Worm (Caenorhabditis elegans) whole organism, L4 larva: Measurements from ENCODE around the gene iars-1.

Source experiments
- D1046.2 ChIP-seq: fragments of 200-800 bp; sonication (Bioruptor generic); IDR thresholded peaks from 2 replicates; pipeline ENCODE4 v1.3.6; 2022; ENCODE audit warnings: missing genetic modification characterization, missing compliant biosample characterization
- T20F7.1 ChIP-seq: fragments of 200-800 bp; sonication (Bioruptor generic); optimal IDR thresholded peaks from 2 replicates; lab custom pipeline; 2018; ENCODE audit warnings: mild to moderate bottlenecking, missing genetic modification characterization, missing compliant biosample characterization
- ceh-82 ChIP-seq: sonication (generic microtip); optimal IDR thresholded peaks from 2 replicates; lab custom pipeline; 2017; ENCODE audit warnings: missing biosample characterization, missing genetic modification characterization
- dve-1 ChIP-seq: sonication (generic microtip); optimal IDR thresholded peaks from 2 replicates; lab custom pipeline; 2017; ENCODE audit warnings: antibody characterized with exemption, mild to moderate bottlenecking, missing genetic modification characterization, missing compliant biosample characterization; ENCODE audit not compliant: insufficient read depth
- lsy-2 ChIP-seq, 2 experiments: fragments of 150-350 bp in 1 of 2; sonication (generic microtip) in 1 of 2; optimal IDR thresholded peaks; 2 replicates each; lab custom pipeline; 2014 to 2017; ENCODE audit warnings: missing biosample characterization in 2 of 2, missing genetic modification characterization in 2 of 2
- madf-5 ChIP-seq, 2 experiments: fragments of 200-800 bp; sonication (Bioruptor generic); IDR thresholded peaks; 2 replicates each; pipeline ENCODE4 v1.3.6; 2022; ENCODE audit warnings: missing compliant biosample characterization in 2 of 2, missing genetic modification characterization in 2 of 2
- mes-2 ChIP-seq: sonication (generic microtip); optimal IDR thresholded peaks from 2 replicates; lab custom pipeline; 2016; ENCODE audit warnings: missing genotype, mild to moderate bottlenecking, missing genetic modification characterization, missing compliant biosample characterization; ENCODE audit not compliant: poor library complexity, severe bottlenecking
- pqm-1 ChIP-seq: sonication (generic microtip); optimal IDR thresholded peaks from 2 replicates; lab custom pipeline; 2017; ENCODE audit warnings: missing biosample characterization, missing genetic modification characterization
- snpc-4 ChIP-seq: fragments of 150-350 bp; optimal IDR thresholded peaks from 2 replicates; lab custom pipeline; 2014; ENCODE audit warnings: missing biosample characterization, missing genetic modification characterization
- unc-39 ChIP-seq: sonication (generic microtip); optimal IDR thresholded peaks from 2 replicates; lab custom pipeline; 2017; ENCODE audit warnings: missing biosample characterization, missing genetic modification characterization

- TF ChIP-seq lsy-2 (tag; optimal IDR thresholded peaks at IDR 0.05; lab: Kevin White, UChicago) (no peak), D1046.2 (GFP tag; lab: Robert Waterston, UW) (no peak), madf-5 (GFP tag; IDR thresholded peaks at IDR 0.05; lab: Robert Waterston, UW) (no peak), pqm-1 (tag; lab: Kevin White, UChicago) (no peak), T20F7.1 (GFP tag; lab: Kevin White, UChicago) (no peak), unc-39 (tag; lab: Kevin White, UChicago) (no peak), snpc-4 (tag; lab: Kevin White, UChicago) (no peak), mes-2 (tag; lab: Kevin White, UChicago) (no peak), ceh-82 (tag; lab: Kevin White, UChicago) (no peak), dve-1 (tag; lab: Kevin White, UChicago) (no peak)
These were observed 23.4 kb downstream of the iars-1 start, which contains the start of gene spe-26 for ce11 chrIV:10391827-10392226.
